Worm (Caenorhabditis elegans): ENCODE results near the gene T08G5.3.

Gene T08G5.3

DNA sequence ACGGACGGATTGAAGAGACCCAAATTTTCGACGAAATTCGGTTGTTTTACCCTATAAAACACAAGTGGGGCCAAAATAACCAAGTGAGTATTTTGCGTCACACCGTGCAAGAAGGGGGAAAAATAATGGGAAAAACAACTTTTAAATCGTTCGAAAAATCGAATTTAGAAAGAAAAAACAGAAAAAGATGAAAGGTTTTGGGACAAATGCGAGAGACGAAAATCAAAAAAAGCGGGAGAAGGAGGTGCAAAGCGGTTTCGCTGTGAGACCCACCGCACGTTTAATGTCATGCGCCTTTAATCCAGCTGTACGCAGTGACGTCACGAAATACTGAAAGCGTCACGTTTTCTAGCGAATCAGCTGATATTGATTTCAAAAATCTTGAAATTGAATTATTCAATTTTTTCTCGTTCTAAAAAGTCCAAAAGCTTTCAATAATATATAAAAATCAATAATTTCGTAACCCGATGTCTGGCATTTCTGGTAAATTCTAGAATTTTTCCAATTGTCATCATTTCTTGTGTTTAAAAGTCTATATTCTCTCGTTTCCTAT, 15.2 kb downstream of the T08G5.3 start, which contains the start of the genes ddx-17 and aip-1 (continued):
- peak; percentile 74 for TF ChIP-seq nhr-25 (tag; optimal IDR thresholded peaks at IDR 0.05)
- no peak for TF ChIP-seq nhr-6 (tag; optimal IDR thresholded peaks at IDR 0.05)
- TF ChIP-seq mab-5 (tag; optimal IDR thresholded peaks at IDR 0.05) = peak; percentile 25
- peak; percentile 59 for TF ChIP-seq snpc-4 (tag; optimal IDR thresholded peaks at IDR 0.05)
- TF ChIP-seq sma-9 (GFP tag; optimal IDR thresholded peaks at IDR 0.05) = peak; percentile 67
- no peak for TF ChIP-seq sma-9 (tag; optimal IDR thresholded peaks at IDR 0.05)

DNA sequence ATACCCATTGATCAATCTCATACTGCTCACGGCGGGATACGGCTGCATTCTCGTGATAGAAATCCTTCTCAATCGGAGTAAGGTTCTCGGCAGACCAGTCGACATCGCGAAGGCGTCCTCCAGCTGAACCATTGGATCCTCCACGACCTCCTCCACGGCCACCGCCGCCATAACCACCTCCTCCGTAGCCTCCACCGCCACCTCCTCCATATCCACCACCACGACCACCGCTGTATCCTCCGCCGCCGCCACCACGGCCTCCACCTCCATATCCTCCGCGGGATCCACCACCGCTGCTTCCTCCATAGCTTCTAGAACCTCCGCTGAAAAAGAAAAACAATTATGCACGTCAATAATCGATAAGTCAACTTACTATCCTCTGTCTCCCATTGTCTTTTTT, 15.9 kb downstream of the T08G5.3 start:
- TF ChIP-seq sma-3 (GFP tag; optimal IDR thresholded peaks at IDR 0.05) (no peak), lin-13 (GFP tag; optimal IDR thresholded peaks at IDR 0.05) (no peak), lin-39 (tag; optimal IDR thresholded peaks at IDR 0.05) (no peak), ZK546.5 (tag; optimal IDR thresholded peaks at IDR 0.05) (no peak), ztf-1 (GFP tag; conservative IDR thresholded peaks at IDR 0.05) (no peak), ztf-4 (tag; optimal IDR thresholded peaks at IDR 0.05) (no peak), F13H6.1 (tag; optimal IDR thresholded peaks at IDR 0.05) (no peak), nhr-21 (tag; optimal IDR thresholded peaks at IDR 0.05) (no peak), unc-39 (tag; optimal IDR thresholded peaks at IDR 0.05) (no peak), ceh-16 (tag; optimal IDR thresholded peaks at IDR 0.05) (no peak), alr-1 (tag; optimal IDR thresholded peaks at IDR 0.05) (no peak), Y55F3AM.14 (GFP tag; optimal IDR thresholded peaks at IDR 0.05) (no peak), nhr-25 (tag; optimal IDR thresholded peaks at IDR 0.05) (no peak), nhr-77 (tag; optimal IDR thresholded peaks at IDR 0.05) (no peak), nhr-23 (tag; optimal IDR thresholded peaks at IDR 0.05) (no peak), unc-55 (GFP tag; optimal IDR thresholded peaks at IDR 0.05) (no peak), egl-27 (tag; optimal IDR thresholded peaks at IDR 0.05) (no peak), ama-1 (optimal IDR thresholded peaks at IDR 0.05) (no peak), snpc-4 (tag; optimal IDR thresholded peaks at IDR 0.05) (no peak), skn-1 (tag; optimal IDR thresholded peaks at IDR 0.05) (no peak)

DNA sequence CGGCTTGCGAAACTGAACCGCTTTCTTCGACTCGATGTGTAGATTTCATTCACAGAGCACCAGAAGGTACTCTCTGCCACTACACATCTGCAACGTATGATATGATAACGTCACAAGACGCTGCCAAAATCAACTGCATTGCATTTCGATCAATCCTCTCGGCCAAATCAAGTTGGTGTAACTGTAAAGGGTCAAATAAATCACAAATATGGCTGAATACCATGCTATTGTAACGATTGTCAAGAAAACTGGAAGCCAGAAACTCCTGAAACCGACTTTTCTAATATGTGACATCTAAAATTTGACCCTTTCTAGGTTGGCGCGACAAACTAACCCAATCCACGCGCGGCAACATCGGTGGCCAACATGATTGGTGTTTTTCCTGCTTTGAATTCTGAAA, 17.3 kb downstream of the T08G5.3 start:
- no peak for TF ChIP-seq crh-2 (tag; optimal IDR thresholded peaks at IDR 0.05)
- TF ChIP-seq alr-1 (tag; optimal IDR thresholded peaks at IDR 0.05) = no peak
- TF ChIP-seq nhr-11 (tag; optimal IDR thresholded peaks at IDR 0.05) = no peak
- TF ChIP-seq lin-39 (tag; optimal IDR thresholded peaks at IDR 0.05) = no peak
- TF ChIP-seq skn-1 (tag; optimal IDR thresholded peaks at IDR 0.05) = no peak
- TF ChIP-seq nhr-23 (tag; optimal IDR thresholded peaks at IDR 0.05) = no peak
- no peak for TF ChIP-seq mab-5 (tag; optimal IDR thresholded peaks at IDR 0.05)
- TF ChIP-seq blmp-1 (tag; optimal IDR thresholded peaks at IDR 0.05; ENCODE audit: insufficient read depth) = no peak
- TF ChIP-seq snpc-4 (tag; optimal IDR thresholded peaks at IDR 0.05) = no peak
- no peak for TF ChIP-seq sma-9 (GFP tag; optimal IDR thresholded peaks at IDR 0.05)
- TF ChIP-seq sma-9 (tag; optimal IDR thresholded peaks at IDR 0.05) = no peak
- no peak for TF ChIP-seq nhr-21 (tag; optimal IDR thresholded peaks at IDR 0.05)
- no peak for TF ChIP-seq nhr-6 (tag; optimal IDR thresholded peaks at IDR 0.05)
- no peak for TF ChIP-seq mbf-1 (tag; optimal IDR thresholded peaks at IDR 0.05)
- no peak for TF ChIP-seq egl-27 (tag; optimal IDR thresholded peaks at IDR 0.05)
- TF ChIP-seq lsy-2 (tag; optimal IDR thresholded peaks at IDR 0.05) = no peak

DNA sequence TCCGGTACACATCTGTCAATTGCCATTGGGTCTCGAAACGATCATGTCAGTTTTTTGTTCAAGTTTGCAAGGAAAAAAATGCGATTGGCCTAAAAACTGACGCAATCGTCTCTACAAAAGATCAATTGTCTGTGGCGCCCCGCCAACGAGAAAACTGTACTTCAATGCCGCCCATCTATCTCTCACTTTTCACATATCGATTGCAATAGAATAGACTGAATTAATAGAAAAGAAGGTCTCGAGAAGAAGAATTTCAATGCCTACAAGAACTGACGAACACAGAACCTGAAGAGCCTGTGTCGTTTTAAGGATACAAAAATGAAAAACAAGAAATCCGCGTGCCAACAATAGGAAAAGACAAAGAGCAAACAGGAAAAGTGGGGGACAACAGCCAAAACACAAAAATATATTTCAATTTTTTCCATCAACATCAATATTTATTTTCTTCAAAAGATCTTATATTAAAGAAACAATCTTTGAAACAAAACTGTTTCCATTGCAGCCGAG, 18.9 kb downstream of the T08G5.3 start:
- TF ChIP-seq mab-5 (tag; optimal IDR thresholded peaks at IDR 0.05) = no peak
- no peak for TF ChIP-seq ZK546.5 (tag; optimal IDR thresholded peaks at IDR 0.05)
- peak; percentile 28 for TF ChIP-seq crh-2 (tag; optimal IDR thresholded peaks at IDR 0.05)
- no peak for TF ChIP-seq ceh-16 (tag; optimal IDR thresholded peaks at IDR 0.05)
- no peak for TF ChIP-seq gmeb-1 (tag; optimal IDR thresholded peaks at IDR 0.05)
- TF ChIP-seq nhr-237 (tag; optimal IDR thresholded peaks at IDR 0.05) = no peak
- TF ChIP-seq sem-4 (tag; optimal IDR thresholded peaks at IDR 0.05) = no peak
- no peak for TF ChIP-seq nhr-25 (tag; optimal IDR thresholded peaks at IDR 0.05)
- no peak for TF ChIP-seq nhr-23 (tag; optimal IDR thresholded peaks at IDR 0.05)
- TF ChIP-seq egl-27 (tag; optimal IDR thresholded peaks at IDR 0.05) = no peak
- TF ChIP-seq ama-1 (optimal IDR thresholded peaks at IDR 0.05) = peak; percentile 18
- peak; percentile 64 for TF ChIP-seq nhr-129 (tag; optimal IDR thresholded peaks at IDR 0.05)
- no peak for TF ChIP-seq mdl-1 (tag; optimal IDR thresholded peaks at IDR 0.05)
- TF ChIP-seq alr-1 (tag; optimal IDR thresholded peaks at IDR 0.05) = no peak
- peak; percentile 19 for TF ChIP-seq sma-3 (GFP tag; optimal IDR thresholded peaks at IDR 0.05)
- no peak for TF ChIP-seq lin-39 (tag; optimal IDR thresholded peaks at IDR 0.05)
- TF ChIP-seq F13H6.1 (tag; optimal IDR thresholded peaks at IDR 0.05) = no peak
- TF ChIP-seq nhr-6 (tag; optimal IDR thresholded peaks at IDR 0.05) = no peak
- peak; percentile 16 for TF ChIP-seq sma-9 (GFP tag; optimal IDR thresholded peaks at IDR 0.05)
- TF ChIP-seq sma-9 (tag; optimal IDR thresholded peaks at IDR 0.05) = no peak
- TF ChIP-seq R02D3.7 (tag; optimal IDR thresholded peaks at IDR 0.05) = no peak
- TF ChIP-seq lin-13 (GFP tag; optimal IDR thresholded peaks at IDR 0.05) = no peak
- no peak for TF ChIP-seq ztf-11 (tag; optimal IDR thresholded peaks at IDR 0.05)
- peak; percentile 22 for TF ChIP-seq fos-1 (tag; optimal IDR thresholded peaks at IDR 0.05)
- TF ChIP-seq blmp-1 (tag; optimal IDR thresholded peaks at IDR 0.05; ENCODE audit: insufficient read depth) = no peak
- TF ChIP-seq zag-1 (tag; optimal IDR thresholded peaks at IDR 0.05) = no peak
- no peak for TF ChIP-seq elt-3 (tag; optimal IDR thresholded peaks at IDR 0.05)
- TF ChIP-seq nhr-11 (tag; optimal IDR thresholded peaks at IDR 0.05) = no peak
- peak in 1 of 2 experiments; percentile 45 for TF ChIP-seq lsy-2 (tag; optimal IDR thresholded peaks at IDR 0.05)
- no peak for TF ChIP-seq ztf-4 (tag; optimal IDR thresholded peaks at IDR 0.05)
- TF ChIP-seq dmd-4 (tag; optimal IDR thresholded peaks at IDR 0.05) = no peak
- no peak for TF ChIP-seq lin-11 (tag; optimal IDR thresholded peaks at IDR 0.05)
- TF ChIP-seq nhr-10 (tag; optimal IDR thresholded peaks at IDR 0.05) = no peak
- TF ChIP-seq ceh-82 (tag; optimal IDR thresholded peaks at IDR 0.05) = no peak
- no peak for TF ChIP-seq unc-39 (tag; optimal IDR thresholded peaks at IDR 0.05)
- TF ChIP-seq unc-55 (GFP tag; optimal IDR thresholded peaks at IDR 0.05) = no peak
- TF ChIP-seq nhr-77 (tag; optimal IDR thresholded peaks at IDR 0.05) = no peak

Measured in whole organism, L2 larva.